Worm (Caenorhabditis elegans): ENCODE data around the gene acox-1.6.

acox-1.6 gene

ce11 chrX:15844330-15844729, 6.0 kb upstream of the acox-1.6 start:
- no peak for TF ChIP-seq ceh-19 (GFP tag; optimal IDR thresholded peaks at IDR 0.05)
- no peak for TF ChIP-seq ceh-48 (tag; optimal IDR thresholded peaks at IDR 0.05)
- no peak for TF ChIP-seq ceh-2 (tag; optimal IDR thresholded peaks at IDR 0.05)
- no peak for TF ChIP-seq C08G9.2 (tag; optimal IDR thresholded peaks at IDR 0.05)
- TF ChIP-seq ttx-3 (tag; optimal IDR thresholded peaks at IDR 0.05), result no peak
- TF ChIP-seq ref-2 (tag; optimal IDR thresholded peaks at IDR 0.05), result no peak
- no peak for TF ChIP-seq rnt-1 (tag; optimal IDR thresholded peaks at IDR 0.05)
- no peak for TF ChIP-seq zip-5 (tag; optimal IDR thresholded peaks at IDR 0.05)
- no peak for TF ChIP-seq unc-86 (tag; optimal IDR thresholded peaks at IDR 0.05)
- no peak for TF ChIP-seq sox-2 (GFP tag; IDR thresholded peaks at IDR 0.05)
- no peak for TF ChIP-seq unc-42 (tag; optimal IDR thresholded peaks at IDR 0.05)
- TF ChIP-seq pqm-1 (tag; optimal IDR thresholded peaks at IDR 0.05), result no peak
- no peak for TF ChIP-seq madf-2 (tag; optimal IDR thresholded peaks at IDR 0.05)

- no peak for TF ChIP-seq F13H6.1 (tag; optimal IDR thresholded peaks at IDR 0.05)
- no peak for TF ChIP-seq eyg-1 (tag; optimal IDR thresholded peaks at IDR 0.05)
- no peak for TF ChIP-seq unc-42 (tag; optimal IDR thresholded peaks at IDR 0.05)
- no peak for TF ChIP-seq ceh-48 (tag; optimal IDR thresholded peaks at IDR 0.05)
- no peak for TF ChIP-seq hlh-15 (tag; optimal IDR thresholded peaks at IDR 0.05)
- TF ChIP-seq ceh-6 (GFP tag; optimal IDR thresholded peaks at IDR 0.05), result no peak
- no peak for TF ChIP-seq pha-2 (tag; optimal IDR thresholded peaks at IDR 0.05)
- TF ChIP-seq dve-1 (tag; optimal IDR thresholded peaks at IDR 0.05), result no peak
These were observed 4.1 kb upstream of the acox-1.6 start for ce11 chrX:15842492-15842891.

DNA sequence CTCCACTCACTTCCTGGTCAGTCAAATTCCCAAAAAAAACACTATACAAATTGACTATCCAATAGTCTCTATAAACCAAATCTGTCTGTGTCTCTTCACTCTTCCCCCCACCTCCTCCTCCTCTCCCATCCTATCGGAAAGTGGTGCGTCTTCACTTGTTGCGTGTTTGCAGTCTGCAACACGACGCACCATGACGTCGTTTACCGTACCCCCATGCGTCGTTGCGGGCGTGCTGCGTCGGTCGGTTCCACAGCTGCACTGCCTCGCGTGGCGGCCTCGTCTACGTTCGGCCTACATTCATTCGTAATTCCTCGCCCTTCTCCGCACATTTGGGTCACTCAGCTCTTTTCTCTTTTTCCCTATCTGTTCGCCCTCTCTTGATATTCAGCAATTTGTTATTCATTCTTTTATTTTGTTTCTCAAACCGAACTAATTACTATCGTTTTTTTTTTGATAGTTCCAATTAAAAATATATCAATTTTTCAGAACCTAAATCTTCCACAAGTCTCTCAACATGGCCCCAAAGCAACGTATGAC, 2.8 kb upstream of the acox-1.6 start, which contains the start of gene serp-1.1:
TSS of gene serp-1.1 (plus strand) at position 487 of the 537 bp plus-strand sequence.
- TF ChIP-seq nhr-232 (tag; optimal IDR thresholded peaks at IDR 0.05), result peak; percentile 48
- no peak for TF ChIP-seq pha-4 (tag; optimal IDR thresholded peaks at IDR 0.05)
- no peak for TF ChIP-seq hlh-13 (GFP tag; optimal IDR thresholded peaks at IDR 0.05)
- peak; percentile 75 for TF ChIP-seq dmd-4 (tag; optimal IDR thresholded peaks at IDR 0.05; ENCODE audit: borderline replicate concordance)
- no peak for TF ChIP-seq che-1 (tag; optimal IDR thresholded peaks at IDR 0.05)
- TF ChIP-seq ceh-48 (tag; optimal IDR thresholded peaks at IDR 0.05), result peak; percentile 45
- peak; percentile 99 for TF ChIP-seq nfya-1 (tag; optimal IDR thresholded peaks at IDR 0.05)
- peak; percentile 13 for TF ChIP-seq lin-11 (tag; optimal IDR thresholded peaks at IDR 0.05)
- peak; percentile 62 for TF ChIP-seq ceh-6 (GFP tag; optimal IDR thresholded peaks at IDR 0.05)
- peak; percentile 55 for TF ChIP-seq T23F11.4 (GFP tag; optimal IDR thresholded peaks at IDR 0.05)
- peak; percentile 82 for TF ChIP-seq ceh-14 (tag; optimal IDR thresholded peaks at IDR 0.05)
- TF ChIP-seq ceh-45 (GFP tag; IDR thresholded peaks at IDR 0.05), result no peak
- TF ChIP-seq K09A11.1 (tag; optimal IDR thresholded peaks at IDR 0.05; ENCODE audit: insufficient read depth), result peak; percentile 44
- peak; percentile 74 for TF ChIP-seq tbx-7 (tag; optimal IDR thresholded peaks at IDR 0.05)
- peak; percentile 78 for TF ChIP-seq dve-1 (tag; optimal IDR thresholded peaks at IDR 0.05)
- TF ChIP-seq pqm-1 (tag; optimal IDR thresholded peaks at IDR 0.05), result peak; percentile 80
- TF ChIP-seq C38D4.7 (GFP tag; optimal IDR thresholded peaks at IDR 0.05), result peak; percentile 28
- TF ChIP-seq ama-1 (optimal IDR thresholded peaks at IDR 0.05), result no peak
- peak; percentile 97 for TF ChIP-seq ceh-18 (tag; optimal IDR thresholded peaks at IDR 0.05)
- peak; percentile 55 for TF ChIP-seq eyg-1 (tag; optimal IDR thresholded peaks at IDR 0.05)
- TF ChIP-seq ceh-2 (tag; optimal IDR thresholded peaks at IDR 0.05), result peak; percentile 81
- TF ChIP-seq pros-1 (tag; optimal IDR thresholded peaks at IDR 0.05), result peak; percentile 98
- TF ChIP-seq unc-42 (tag; optimal IDR thresholded peaks at IDR 0.05), result peak; percentile 81
- TF ChIP-seq ref-2 (tag; optimal IDR thresholded peaks at IDR 0.05), result peak; percentile 96
- no peak for TF ChIP-seq lim-6 (tag; optimal IDR thresholded peaks at IDR 0.05)
- TF ChIP-seq unc-55 (GFP tag; optimal IDR thresholded peaks at IDR 0.05), result peak; percentile 78
- peak; percentile 70 for TF ChIP-seq madf-2 (tag; optimal IDR thresholded peaks at IDR 0.05)
- peak; percentile 44; the same call in 1 of the 2 replicates for TF ChIP-seq unc-3 (GFP tag; conservative IDR thresholded peaks at IDR 0.05)
- TF ChIP-seq unc-3 (tag; optimal IDR thresholded peaks at IDR 0.05), result peak; percentile 62
- peak; percentile 37 for TF ChIP-seq ceh-19 (GFP tag; optimal IDR thresholded peaks at IDR 0.05)
- peak; percentile 74 for TF ChIP-seq hlh-30 (tag; optimal IDR thresholded peaks at IDR 0.05; ENCODE audit: insufficient read depth)
- peak; percentile 84 for TF ChIP-seq ztf-16 (tag; optimal IDR thresholded peaks at IDR 0.05)
- peak; percentile 67 for TF ChIP-seq pha-2 (tag; optimal IDR thresholded peaks at IDR 0.05)
- peak; percentile 64 for TF ChIP-seq pax-1 (tag; optimal IDR thresholded peaks at IDR 0.05)
- TF ChIP-seq ceh-34 (tag; optimal IDR thresholded peaks at IDR 0.05), result peak; percentile 92
- no peak for TF ChIP-seq ceh-24 (tag; optimal IDR thresholded peaks at IDR 0.05)
- peak; percentile 49 for TF ChIP-seq pat-9 (tag; optimal IDR thresholded peaks at IDR 0.05)
- peak; percentile 66 for TF ChIP-seq mec-3 (tag; optimal IDR thresholded peaks at IDR 0.05; ENCODE audit: borderline replicate concordance)
- TF ChIP-seq ceh-9 (tag; optimal IDR thresholded peaks at IDR 0.05), result no peak

Data from whole organism, late embryonic.